Worm (Caenorhabditis elegans) whole organism, L1 larva: ENCODE results near the gene F59B10.6.

Experiments
- alr-1 ChIP-seq: fragments of 200-800 bp; sonication (Bioruptor generic); optimal IDR thresholded peaks from 2 replicates; lab custom pipeline; 2018; ENCODE audit warnings: borderline replicate concordance, mild to moderate bottlenecking, missing genetic modification characterization, missing compliant biosample characterization
- blmp-1 ChIP-seq: fragments of 150-350 bp; optimal IDR thresholded peaks from 2 replicates; lab custom pipeline; 2014; ENCODE audit warnings: missing biosample characterization, missing genetic modification characterization
- lin-39 ChIP-seq: fragments of 150-350 bp; optimal IDR thresholded peaks from 2 replicates; lab custom pipeline; 2014; ENCODE audit warnings: missing biosample characterization, missing genetic modification reagents, missing genetic modification characterization
- mab-9 ChIP-seq: fragments of 200-800 bp; sonication (Bioruptor generic); IDR thresholded peaks from 2 replicates; pipeline ENCODE4 v1.3.6; 2022; ENCODE audit warnings: missing genetic modification reagents, missing genetic modification characterization, missing compliant biosample characterization
- skn-1 ChIP-seq: fragments of 150-350 bp; optimal IDR thresholded peaks from 2 replicates; lab custom pipeline; 2014; ENCODE audit warnings: missing biosample characterization, missing genetic modification characterization
- ztf-4 ChIP-seq: fragments of 150-350 bp; optimal IDR thresholded peaks from 2 replicates; lab custom pipeline; 2014; ENCODE audit warnings: missing biosample characterization, missing genetic modification characterization

DNA sequence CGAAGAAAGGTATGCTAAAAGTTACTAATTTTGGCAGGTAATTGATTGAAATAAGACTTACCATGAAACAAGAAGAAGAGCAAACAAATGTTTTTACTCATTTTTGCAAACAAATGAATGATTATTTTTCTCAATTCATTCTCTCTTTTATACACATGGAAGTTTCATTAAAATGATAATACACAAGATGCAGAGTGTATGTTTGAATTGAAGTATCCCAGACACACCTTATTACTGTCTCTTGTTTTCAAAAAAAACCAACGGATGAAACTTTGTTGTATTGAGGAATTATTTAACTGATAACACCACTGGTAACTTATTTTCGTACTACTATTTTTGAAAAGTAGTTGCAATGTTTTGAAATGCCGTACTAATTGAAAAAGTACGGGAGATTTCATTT lies 44.9 kb downstream of the F59B10.6 start, which contains the start of gene clec-59:
- TF ChIP-seq alr-1 (tag; lab: Kevin White, UChicago): no peak
- TF ChIP-seq blmp-1 (tag; lab: Kevin White, UChicago): no peak
- no peak for TF ChIP-seq mab-9 (GFP tag; lab: Robert Waterston, UW)
- TF ChIP-seq ztf-4 (tag; lab: Kevin White, UChicago): no peak
- TF ChIP-seq skn-1 (tag; lab: Kevin White, UChicago): no peak
- TF ChIP-seq lin-39 (tag; lab: Kevin White, UChicago): no peak
